Fruit fly (Drosophila melanogaster): ENCODE data around the gene CG13622.

CG13622 gene

dm6 chr3R:24565748-24566239, 42.3 kb upstream of the CG13622 start (continued):
- TF ChIP-seq CG3919 (GFP tag; optimal IDR thresholded peaks at IDR 0.05) (peak; percentile 23), achi (GFP tag; optimal IDR thresholded peaks at IDR 0.05) (no peak), svp (GFP tag) (peak; percentile 79), Hr4 (GFP tag; optimal IDR thresholded peaks at IDR 0.05) (no peak), CG15336 (GFP tag; IDR thresholded peaks at IDR 0.05) (peak; percentile 62), Blimp-1 (GFP tag; optimal IDR thresholded peaks at IDR 0.05) (no peak), Met (GFP tag; optimal IDR thresholded peaks at IDR 0.05) (peak; percentile 36), Sox14 (GFP tag; optimal IDR thresholded peaks at IDR 0.05) (peak; percentile 39), CG10669 (GFP tag; optimal IDR thresholded peaks at IDR 0.05) (no peak), vri (GFP tag; optimal IDR thresholded peaks at IDR 0.05) (peak; percentile 81), CG8119 (GFP tag; IDR thresholded peaks at IDR 0.05) (peak; percentile 61; the same call in 2 of the 3 replicates), CG6792 (GFP tag; optimal IDR thresholded peaks at IDR 0.05) (peak; percentile 12), CG7368 (GFP tag; optimal IDR thresholded peaks at IDR 0.05) (no peak), CG6163 (GFP tag; IDR thresholded peaks at IDR 0.05) (peak; percentile 77; the same call in 2 of the 3 replicates), eg (GFP tag; IDR thresholded peaks at IDR 0.05) (no peak; the same call in 2 of the 3 replicates), Sox15 (GFP tag; optimal IDR thresholded peaks at IDR 0.05) (no peak), CG10631 (GFP tag; optimal IDR thresholded peaks at IDR 0.05) (peak; percentile 9), dac (GFP tag; optimal IDR thresholded peaks at IDR 0.05) (no peak), fd59A (GFP tag; optimal IDR thresholded peaks at IDR 0.05) (no peak), cyc (GFP tag; optimal IDR thresholded peaks at IDR 0.05) (no peak), CG16779 (tag; optimal IDR thresholded peaks at IDR 0.05) (peak; percentile 72), Sox102F (GFP tag; optimal IDR thresholded peaks at IDR 0.05) (peak; percentile 63), Ets21C (GFP tag; optimal IDR thresholded peaks at IDR 0.05) (no peak), Eip75B (GFP tag; optimal IDR thresholded peaks at IDR 0.05) (peak; percentile 54), CG31627 (GFP tag; optimal IDR thresholded peaks at IDR 0.05) (no peak), CG9139 (GFP tag; optimal IDR thresholded peaks at IDR 0.05) (peak; percentile 43), Hr38 (GFP tag; optimal IDR thresholded peaks at IDR 0.05) (no peak), Eip93F (GFP tag; optimal IDR thresholded peaks at IDR 0.05) (peak; percentile 33), CG11762 (GFP tag; optimal IDR thresholded peaks at IDR 0.05; ENCODE audit: insufficient read depth) (no peak), CG34406 (GFP tag; optimal IDR thresholded peaks at IDR 0.05) (peak; percentile 3), CG3032 (tag; optimal IDR thresholded peaks at IDR 0.05) (peak; percentile 10), CG32006 (GFP tag; optimal IDR thresholded peaks at IDR 0.05) (no peak), Lpt (GFP tag; optimal IDR thresholded peaks at IDR 0.05) (peak; percentile 16)

- TF ChIP-seq vri (GFP tag; optimal IDR thresholded peaks at IDR 0.05) (peak; percentile 9), dsx (GFP tag; optimal IDR thresholded peaks at IDR 0.05; ENCODE audit: poor library complexity, severe bottlenecking) (no peak), CG31627 (GFP tag; optimal IDR thresholded peaks at IDR 0.05) (peak; percentile 5), Eip75B (GFP tag; optimal IDR thresholded peaks at IDR 0.05) (no peak)
These were observed 41.4 kb upstream of the CG13622 start for dm6 chr3R:24564799-24565344.

dm6 chr3R:24564191-24564798, 40.8 kb upstream of the CG13622 start:
- TF ChIP-seq CG34406 (GFP tag; optimal IDR thresholded peaks at IDR 0.05) (no peak), CG8119 (GFP tag; IDR thresholded peaks at IDR 0.05) (no peak), Eip75B (GFP tag; optimal IDR thresholded peaks at IDR 0.05) (no peak), CG6854 (GFP tag; optimal IDR thresholded peaks at IDR 0.05) (no peak), spab (GFP tag; optimal IDR thresholded peaks at IDR 0.05) (no peak), CG11902 (GFP tag; optimal IDR thresholded peaks at IDR 0.05) (no peak), fkh (GFP tag; optimal IDR thresholded peaks at IDR 0.05) (no peak), CG6163 (GFP tag; IDR thresholded peaks at IDR 0.05) (no peak), lz (GFP tag; optimal IDR thresholded peaks at IDR 0.05) (no peak), vri (GFP tag; optimal IDR thresholded peaks at IDR 0.05) (no peak), dsx (GFP tag; optimal IDR thresholded peaks at IDR 0.05; ENCODE audit: poor library complexity, severe bottlenecking) (no peak), fd85E (GFP tag; optimal IDR thresholded peaks at IDR 0.05) (no peak), eg (GFP tag; IDR thresholded peaks at IDR 0.05) (no peak), Eip78C (GFP tag) (no peak), CG31627 (GFP tag; optimal IDR thresholded peaks at IDR 0.05) (no peak)
